Worm (Caenorhabditis elegans) whole organism, young adult: ENCODE results near the gene hpo-31.

Experiments
- B0035.1 ChIP-seq: sonication (generic microtip); optimal IDR thresholded peaks from 2 replicates; lab custom pipeline; 2016; ENCODE audit warnings: missing genetic modification characterization, mild to moderate bottlenecking, missing compliant biosample characterization, missing genotype, missing genetic modification reagents
- B0261.1 ChIP-seq: sonication (generic microtip); optimal IDR thresholded peaks from 2 replicates; lab custom pipeline; 2016; ENCODE audit warnings: mild to moderate bottlenecking, missing genetic modification characterization, moderate library complexity, missing compliant biosample characterization
- D2030.7 ChIP-seq: fragments of 200-800 bp; sonication (Bioruptor generic); IDR thresholded peaks from 2 replicates; pipeline ENCODE4 v1.3.6; 2022; ENCODE audit warnings: missing genetic modification reagents, missing genetic modification characterization, missing compliant biosample characterization
- F10E7.11 ChIP-seq: sonication (generic microtip); optimal IDR thresholded peaks from 2 replicates; lab custom pipeline; 2017; ENCODE audit warnings: mild to moderate bottlenecking, missing genetic modification characterization, moderate library complexity, missing compliant biosample characterization
- F23B12.7 ChIP-seq: sonication (generic microtip); optimal IDR thresholded peaks from 2 replicates; lab custom pipeline; 2017; ENCODE audit warnings: missing genetic modification characterization, mild to moderate bottlenecking, missing compliant biosample characterization, antibody characterized with exemption, moderate library complexity; ENCODE audit not compliant: insufficient read depth
- F33H1.4 ChIP-seq: fragments of 200-800 bp; sonication (Bioruptor generic); IDR thresholded peaks from 2 replicates; pipeline ENCODE4 v1.3.6; 2022; ENCODE audit warnings: missing genetic modification reagents, missing genetic modification characterization, missing compliant biosample characterization
- F57C9.4 ChIP-seq: sonication (generic microtip); optimal IDR thresholded peaks from 2 replicates; lab custom pipeline; 2017; ENCODE audit warnings: mild to moderate bottlenecking, missing genetic modification characterization, missing compliant biosample characterization
- K12H6.12 ChIP-seq: fragments of 200-800 bp; sonication (Bioruptor generic); optimal IDR thresholded peaks from 2 replicates; lab custom pipeline; 2018; ENCODE audit warnings: mild to moderate bottlenecking, missing genetic modification characterization, missing compliant biosample characterization
- T26A5.8 ChIP-seq: sonication (generic microtip); optimal IDR thresholded peaks from 2 replicates; lab custom pipeline; 2016; ENCODE audit warnings: missing genetic modification characterization, missing compliant biosample characterization
- ZK185.1 ChIP-seq: sonication (generic microtip); optimal IDR thresholded peaks from 2 replicates; lab custom pipeline; 2016; ENCODE audit warnings: mild to moderate bottlenecking, missing genetic modification characterization, missing compliant biosample characterization; ENCODE audit not compliant: poor library complexity, severe bottlenecking
- aptf-2 ChIP-seq: fragments of 200-800 bp; sonication (Bioruptor generic); conservative IDR thresholded peaks from 2 replicates; pipeline ENCODE4 v1.3.6; 2022; ENCODE audit warnings: missing genetic modification reagents, missing genetic modification characterization, missing compliant biosample characterization
- aptf-3 ChIP-seq: fragments of 200-800 bp; sonication (Bioruptor generic); IDR thresholded peaks from 2 replicates; pipeline ENCODE4 v1.3.6; 2022; ENCODE audit warnings: missing genetic modification characterization, missing compliant biosample characterization
- athp-1 ChIP-seq: sonication (generic microtip); optimal IDR thresholded peaks from 2 replicates; lab custom pipeline; 2017; ENCODE audit warnings: mild to moderate bottlenecking, missing genetic modification characterization, missing compliant biosample characterization
- attf-6 ChIP-seq: fragments of 200-800 bp; sonication (Bioruptor generic); IDR thresholded peaks from 2 replicates; pipeline ENCODE4 v1.3.6; 2022; ENCODE audit warnings: missing genetic modification reagents, missing genetic modification characterization, missing compliant biosample characterization
- ccch-3 ChIP-seq: fragments of 200-800 bp; sonication (Bioruptor generic); optimal IDR thresholded peaks from 2 replicates; lab custom pipeline; 2018; ENCODE audit warnings: mild to moderate bottlenecking, missing genetic modification characterization, missing compliant biosample characterization
- cebp-1 ChIP-seq, 2 experiments: fragments of 200-800 bp in 1 of 2; sonication (Bioruptor generic) in 1 of 2; sonication (generic microtip) in 1 of 2; IDR thresholded peaks in 1 of 2; optimal IDR thresholded peaks in 1 of 2; 2 replicates each; pipeline versions ENCODE4 v1.3.6 to Lab custom; 2017 to 2022; ENCODE audit warnings: missing compliant biosample characterization in 2 of 2, missing genetic modification characterization in 2 of 2, mild to moderate bottlenecking in 1 of 2, missing genetic modification reagents in 1 of 2, moderate library complexity in 1 of 2
- cebp-2 ChIP-seq: fragments of 200-800 bp; sonication (Bioruptor generic); IDR thresholded peaks from 2 replicates; pipeline ENCODE4 v1.3.6; 2022; ENCODE audit warnings: missing genetic modification characterization, missing compliant biosample characterization
- ceh-100 ChIP-seq: fragments of 200-800 bp; sonication (Bioruptor generic); IDR thresholded peaks from 2 replicates; pipeline ENCODE4 v1.3.6; 2022; ENCODE audit warnings: missing genetic modification reagents, missing genetic modification characterization, missing compliant biosample characterization
- chd-7 ChIP-seq: sonication (generic microtip); optimal IDR thresholded peaks from 2 replicates; lab custom pipeline; 2016; ENCODE audit warnings: mild to moderate bottlenecking, missing genetic modification characterization, moderate library complexity, missing compliant biosample characterization
- die-1 ChIP-seq: sonication (generic microtip); optimal IDR thresholded peaks from 2 replicates; lab custom pipeline; 2016; ENCODE audit warnings: missing genotype, mild to moderate bottlenecking, missing genetic modification characterization, missing compliant biosample characterization
- egl-44 ChIP-seq: fragments of 200-800 bp; sonication (Bioruptor generic); IDR thresholded peaks from 2 replicates; pipeline ENCODE4 v1.3.6; 2022; ENCODE audit warnings: missing genetic modification reagents, missing genetic modification characterization, missing compliant biosample characterization
- ekl-4 ChIP-seq: fragments of 200-800 bp; sonication (Bioruptor generic); IDR thresholded peaks from 2 replicates; pipeline ENCODE4 v1.3.6; 2022; ENCODE audit warnings: missing genetic modification reagents, missing genetic modification characterization, missing compliant biosample characterization
- hlh-26 ChIP-seq: fragments of 200-800 bp; sonication (Bioruptor generic); conservative IDR thresholded peaks from 2 replicates; pipeline ENCODE4 v1.3.6; 2022; ENCODE audit warnings: missing genetic modification reagents, missing genetic modification characterization, missing compliant biosample characterization
- hmg-1.2 ChIP-seq: fragments of 200-800 bp; sonication (Bioruptor generic); IDR thresholded peaks from 2 replicates; pipeline ENCODE4 v1.3.6; 2022; ENCODE audit warnings: missing genetic modification reagents, missing genetic modification characterization, missing compliant biosample characterization
- hmg-20 ChIP-seq: fragments of 200-800 bp; sonication (Bioruptor generic); IDR thresholded peaks from 2 replicates; pipeline ENCODE4 v1.3.6; 2022; ENCODE audit warnings: missing genetic modification reagents, missing genetic modification characterization, missing compliant biosample characterization
- hrde-1 ChIP-seq: sonication (generic microtip); optimal IDR thresholded peaks from 2 replicates; lab custom pipeline; 2016; ENCODE audit warnings: missing genetic modification characterization, mild to moderate bottlenecking, missing compliant biosample characterization, moderate library complexity, missing genotype, missing genetic modification reagents, borderline replicate concordance
- lag-1 ChIP-seq: fragments of 200-800 bp; sonication (Bioruptor generic); IDR thresholded peaks from 2 replicates; pipeline ENCODE4 v1.3.6; 2022; ENCODE audit warnings: missing genetic modification reagents, missing genetic modification characterization, missing compliant biosample characterization
- let-526 ChIP-seq: fragments of 200-800 bp; sonication (Bioruptor generic); IDR thresholded peaks from 2 replicates; pipeline ENCODE4 v1.3.6; 2022; ENCODE audit warnings: missing genetic modification reagents, missing genetic modification characterization, missing compliant biosample characterization
- let-607 ChIP-seq, 2 experiments: fragments of 200-800 bp in 1 of 2; sonication (Bioruptor generic) in 1 of 2; sonication (generic microtip) in 1 of 2; optimal IDR thresholded peaks; 2 replicates each; lab custom pipeline; 2016 to 2018; ENCODE audit warnings: mild to moderate bottlenecking in 2 of 2, missing compliant biosample characterization in 2 of 2, missing genetic modification characterization in 2 of 2, moderate library complexity in 2 of 2, missing genotype in 1 of 2
- lin-54 ChIP-seq: fragments of 200-800 bp; sonication (Bioruptor generic); optimal IDR thresholded peaks from 2 replicates; lab custom pipeline; 2018; ENCODE audit warnings: mild to moderate bottlenecking, missing genetic modification characterization, missing compliant biosample characterization
- lsl-1 ChIP-seq: fragments of 200-800 bp; sonication (Bioruptor generic); optimal IDR thresholded peaks from 2 replicates; lab custom pipeline; 2018; ENCODE audit warnings: mild to moderate bottlenecking, missing genetic modification characterization, moderate library complexity, missing compliant biosample characterization
- madf-8 ChIP-seq: fragments of 200-800 bp; sonication (Bioruptor generic); conservative IDR thresholded peaks from 2 replicates; pipeline ENCODE4 v1.3.6; 2022; ENCODE audit warnings: missing genetic modification reagents, missing genetic modification characterization, missing compliant biosample characterization
- nfyb-1 ChIP-seq: fragments of 200-800 bp; sonication (Bioruptor generic); IDR thresholded peaks from 2 replicates; pipeline ENCODE4 v1.3.6; 2022; ENCODE audit warnings: missing genetic modification reagents, missing genetic modification characterization, missing compliant biosample characterization
- nhr-27 ChIP-seq: fragments of 200-800 bp; sonication (Bioruptor generic); optimal IDR thresholded peaks from 2 replicates; lab custom pipeline; 2018; ENCODE audit warnings: mild to moderate bottlenecking, missing genetic modification characterization, moderate library complexity, missing compliant biosample characterization
- somi-1 ChIP-seq: fragments of 200-800 bp; sonication (Bioruptor generic); optimal IDR thresholded peaks from 2 replicates; lab custom pipeline; 2018; ENCODE audit warnings: mild to moderate bottlenecking, missing genetic modification characterization, missing compliant biosample characterization
- sptf-2 ChIP-seq: fragments of 200-800 bp; sonication (Bioruptor generic); optimal IDR thresholded peaks from 2 replicates; lab custom pipeline; 2018; ENCODE audit warnings: mild to moderate bottlenecking, missing genetic modification characterization, missing compliant biosample characterization
- tbp1 ChIP-seq: fragments of 200-800 bp; sonication (Bioruptor generic); optimal IDR thresholded peaks from 2 replicates; lab custom pipeline; 2018; ENCODE audit warnings: mild to moderate bottlenecking, missing genetic modification characterization, missing compliant biosample characterization
- tbx-9 ChIP-seq: sonication (generic microtip); optimal IDR thresholded peaks from 2 replicates; lab custom pipeline; 2016; ENCODE audit warnings: borderline replicate concordance, missing genetic modification characterization, inconsistent platforms, missing compliant biosample characterization
- tlf-1 ChIP-seq: fragments of 200-800 bp; sonication (Bioruptor generic); optimal IDR thresholded peaks from 2 replicates; lab custom pipeline; 2018; ENCODE audit warnings: mild to moderate bottlenecking, missing genetic modification characterization, missing compliant biosample characterization
- xnd-1 ChIP-seq: sonication (generic microtip); optimal IDR thresholded peaks from 2 replicates; lab custom pipeline; 2016; ENCODE audit warnings: missing genotype, missing genetic modification reagents, missing genetic modification characterization, missing compliant biosample characterization
- zfh-2 ChIP-seq: fragments of 200-800 bp; sonication (Bioruptor generic); conservative IDR thresholded peaks from 2 replicates; pipeline ENCODE4 v1.3.6; 2022; ENCODE audit warnings: missing genetic modification reagents, missing genetic modification characterization, missing compliant biosample characterization
- ztf-26 ChIP-seq: sonication (generic microtip); optimal IDR thresholded peaks from 2 replicates; lab custom pipeline; 2017; ENCODE audit warnings: missing genetic modification characterization, missing compliant biosample characterization

The hpo-31 gene

DNA sequence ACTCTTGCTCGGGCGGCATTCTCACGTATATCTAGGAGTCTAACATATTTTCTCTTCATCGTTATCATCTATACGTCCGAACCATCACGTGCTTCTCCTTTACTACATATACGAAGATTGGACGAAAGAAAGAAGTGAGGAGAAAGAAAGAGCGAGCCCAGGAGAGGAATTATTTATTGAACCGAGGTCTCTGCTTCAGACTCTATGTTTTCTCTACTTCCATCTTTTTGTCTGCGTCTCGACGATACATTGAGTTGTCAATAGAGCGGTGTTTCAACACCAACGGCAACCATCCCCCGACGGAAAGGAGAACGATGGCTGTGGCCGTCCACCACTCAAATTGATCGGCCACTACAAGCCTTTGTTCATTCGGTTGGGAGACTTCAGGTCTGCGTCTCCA is 33.5 kb upstream of the hpo-31 start (continued):
- peak; percentile 72; the same call in 1 of the 2 replicates for TF ChIP-seq cebp-1 (GFP tag; IDR thresholded peaks at IDR 0.05; lab: Robert Waterston, UW)
- peak; percentile 88 for TF ChIP-seq cebp-1 (tag; optimal IDR thresholded peaks at IDR 0.05; lab: Kevin White, UChicago)
- TF ChIP-seq xnd-1 (tag; lab: Kevin White, UChicago), result no peak
- TF ChIP-seq F57C9.4 (tag; lab: Kevin White, UChicago), result no peak
- no peak for TF ChIP-seq nhr-27 (tag; lab: Kevin White, UChicago)
- TF ChIP-seq tbp1 (GFP tag; lab: Kevin White, UChicago), result peak; percentile 22
- peak; percentile 7 for TF ChIP-seq ZK185.1 (tag; lab: Kevin White, UChicago)
- no peak for TF ChIP-seq aptf-2
- TF ChIP-seq F10E7.11 (tag; lab: Kevin White, UChicago), result no peak
- TF ChIP-seq aptf-3 (GFP tag; lab: Robert Waterston, UW), result no peak
- peak; percentile 20 for TF ChIP-seq somi-1 (GFP tag; lab: Kevin White, UChicago)
- peak; percentile 51 for TF ChIP-seq lin-54 (GFP tag; lab: Kevin White, UChicago)
- TF ChIP-seq ccch-3 (GFP tag; lab: Kevin White, UChicago), result no peak
- no peak for TF ChIP-seq F33H1.4
- TF ChIP-seq K12H6.12 (tag; lab: Kevin White, UChicago), result peak; percentile 84
- TF ChIP-seq ztf-26 (tag; lab: Kevin White, UChicago), result no peak
- no peak for TF ChIP-seq cebp-2
- TF ChIP-seq hmg-20 (GFP tag; lab: Robert Waterston, UW), result no peak
- peak; percentile 59; the same call in 1 of the 2 replicates for TF ChIP-seq hmg-1.2
- TF ChIP-seq D2030.7 (GFP tag; lab: Robert Waterston, UW), result no peak
- TF ChIP-seq nfyb-1, result no peak
- peak; percentile 85 for TF ChIP-seq zfh-2 (GFP tag; lab: Robert Waterston, UW)
- no peak for TF ChIP-seq hrde-1
- TF ChIP-seq ceh-100 (GFP tag; lab: Robert Waterston, UW), result peak; percentile 25; the same call in 1 of the 2 replicates
- TF ChIP-seq tbx-9 (tag; lab: Kevin White, UChicago), result no peak
- no peak for TF ChIP-seq sptf-2 (GFP tag; lab: Kevin White, UChicago)
- TF ChIP-seq lag-1 (GFP tag; lab: Robert Waterston, UW), result no peak
- TF ChIP-seq T26A5.8, result no peak
- TF ChIP-seq lsl-1 (GFP tag; lab: Kevin White, UChicago), result no peak
- TF ChIP-seq athp-1 (tag; lab: Kevin White, UChicago), result peak; percentile 1
- no peak for TF ChIP-seq B0261.1
- TF ChIP-seq madf-8 (GFP tag; lab: Robert Waterston, UW), result no peak
- no peak for TF ChIP-seq attf-6 (GFP tag; lab: Robert Waterston, UW)
- TF ChIP-seq ekl-4, result no peak
- no peak; the same call in 1 of the 2 replicates for TF ChIP-seq egl-44 (GFP tag; lab: Robert Waterston, UW)
- TF ChIP-seq die-1 (tag; lab: Kevin White, UChicago), result no peak
- TF ChIP-seq, all 124 proteins: peak for 34

DNA sequence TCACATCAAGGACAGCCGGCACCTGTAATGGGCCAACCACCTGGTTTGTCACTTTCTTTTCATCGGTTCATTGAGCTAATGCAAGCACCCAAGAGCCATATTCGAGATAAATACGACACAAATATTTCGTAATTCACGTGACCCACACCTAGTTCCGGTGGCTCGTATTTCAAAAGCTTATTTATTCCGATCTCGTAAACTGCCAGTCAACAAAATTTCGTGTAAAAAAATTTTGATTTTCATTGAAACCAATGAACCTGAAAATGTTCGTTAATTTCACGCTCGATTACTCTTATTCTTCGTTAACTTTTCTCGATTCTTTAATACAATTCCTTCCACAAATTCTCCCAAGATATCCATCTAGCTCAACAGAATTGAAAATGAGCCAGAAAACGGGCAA is 32.7 kb upstream of the hpo-31 start:
- no peak for TF ChIP-seq tlf-1
- no peak for TF ChIP-seq cebp-1 (GFP tag; IDR thresholded peaks at IDR 0.05; lab: Robert Waterston, UW)
- peak; percentile 57 for TF ChIP-seq cebp-1 (tag; optimal IDR thresholded peaks at IDR 0.05; lab: Kevin White, UChicago)
- no peak for TF ChIP-seq ccch-3 (GFP tag; lab: Kevin White, UChicago)
- TF ChIP-seq, all 124 proteins: peak for 1

DNA sequence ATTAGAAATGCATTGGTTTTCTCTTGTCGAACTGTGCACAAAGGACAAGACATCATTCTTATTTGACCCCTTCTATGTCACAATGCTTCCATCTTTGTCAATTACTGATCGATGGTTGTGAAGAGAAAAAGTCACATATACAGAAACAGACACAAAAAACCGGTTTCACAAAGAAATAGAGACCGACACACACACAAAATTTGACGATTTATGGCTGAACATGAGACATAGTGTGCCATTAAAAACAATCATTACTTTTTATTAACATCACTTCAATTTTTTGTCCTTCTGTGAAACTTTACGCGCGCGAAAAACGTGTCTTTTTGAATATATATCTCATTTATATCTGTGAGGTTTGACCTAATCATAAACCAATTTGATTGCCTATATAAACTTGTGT is 32.3 kb upstream of the hpo-31 start:
- TF ChIP-seq let-526 (GFP tag; lab: Robert Waterston, UW) (no peak), B0035.1 (no peak), chd-7 (tag; lab: Kevin White, UChicago) (no peak), xnd-1 (tag; lab: Kevin White, UChicago) (no peak), lag-1 (GFP tag; lab: Robert Waterston, UW) (no peak), F23B12.7 (tag; lab: Kevin White, UChicago) (no peak), hlh-26 (GFP tag; lab: Robert Waterston, UW) (no peak), let-607 (tag; optimal IDR thresholded peaks at IDR 0.05; lab: Kevin White, UChicago) (no peak)
- TF ChIP-seq, all 124 proteins: peak for 0
